Worm (Caenorhabditis elegans) whole organism, L1 larva: ENCODE results near the gene M03A1.3.

Source experiments
- C34B4.2 ChIP-seq: sonication (generic microtip); optimal IDR thresholded peaks from 2 replicates; lab custom pipeline; 2017; ENCODE audit warnings: mild to moderate bottlenecking, missing genetic modification characterization, missing compliant biosample characterization
- aha-1 ChIP-seq: fragments of 150-350 bp; optimal IDR thresholded peaks from 2 replicates; lab custom pipeline; 2014; ENCODE audit warnings: missing biosample characterization, missing genetic modification characterization
- aly-2 ChIP-seq: fragments of 150-350 bp; optimal IDR thresholded peaks from 2 replicates; lab custom pipeline; 2014; ENCODE audit warnings: missing biosample characterization, missing genetic modification characterization
- ceh-82 ChIP-seq, 3 experiments: fragments of 150-350 bp in 1 of 3; sonication (generic microtip) in 2 of 3; optimal IDR thresholded peaks; 2 replicates each; lab custom pipeline; 2014 to 2017; ENCODE audit warnings: missing biosample characterization in 3 of 3, missing genetic modification characterization in 3 of 3
- ceh-88 ChIP-seq: fragments of 200-800 bp; sonication (Bioruptor generic); IDR thresholded peaks from 2 replicates; pipeline ENCODE4 v1.3.6; 2022; ENCODE audit warnings: missing genetic modification characterization, missing compliant biosample characterization
- ceh-90 ChIP-seq: sonication (generic microtip); optimal IDR thresholded peaks from 2 replicates; lab custom pipeline; 2016; ENCODE audit warnings: missing genetic modification characterization, missing compliant biosample characterization
- ces-1 ChIP-seq: fragments of 150-350 bp; optimal IDR thresholded peaks from 2 replicates; lab custom pipeline; 2014; ENCODE audit warnings: missing biosample characterization, missing genetic modification reagents, missing genetic modification characterization
- egl-27 ChIP-seq, 2 experiments: fragments of 150-350 bp in 1 of 2; sonication (generic microtip); optimal IDR thresholded peaks; 3 replicates each; lab custom pipeline; 2017 to 2018; ENCODE audit warnings: missing biosample characterization in 2 of 2, missing genetic modification characterization in 2 of 2, missing genetic modification reagents in 2 of 2
- elt-2 ChIP-seq: sonication (generic microtip); optimal IDR thresholded peaks from 2 replicates; lab custom pipeline; 2016; ENCODE audit warnings: missing genetic modification characterization, mild to moderate bottlenecking, inconsistent platforms, missing compliant biosample characterization, missing genetic modification reagents
- hpl-2 ChIP-seq: fragments of 150-350 bp; optimal IDR thresholded peaks from 2 replicates; lab custom pipeline; 2014; ENCODE audit warnings: missing biosample characterization, missing genetic modification reagents, missing genetic modification characterization
- jun-1 ChIP-seq: fragments of 150-350 bp; optimal IDR thresholded peaks from 2 replicates; lab custom pipeline; 2014; ENCODE audit warnings: missing biosample characterization, missing genetic modification reagents, missing genetic modification characterization
- lin-14 ChIP-seq: fragments of 200-800 bp; sonication (Bioruptor generic); optimal IDR thresholded peaks from 2 replicates; lab custom pipeline; 2018; ENCODE audit warnings: mild to moderate bottlenecking, missing genetic modification characterization, moderate library complexity, missing compliant biosample characterization
- lin-15B ChIP-seq: fragments of 150-350 bp; sonication (generic microtip); optimal IDR thresholded peaks from 3 replicates; lab custom pipeline; 2014; ENCODE audit warnings: missing biosample characterization, missing genetic modification characterization
- lir-3 ChIP-seq: sonication (generic microtip); optimal IDR thresholded peaks from 2 replicates; lab custom pipeline; 2016; ENCODE audit warnings: mild to moderate bottlenecking, missing genetic modification characterization, moderate library complexity, missing compliant biosample characterization; ENCODE audit not compliant: poor library complexity
- lsy-2 ChIP-seq, 2 experiments: fragments of 150-350 bp; optimal IDR thresholded peaks; 2 replicates each; lab custom pipeline; 2014; ENCODE audit warnings: missing biosample characterization in 2 of 2, missing genetic modification characterization in 2 of 2
- mdl-1 ChIP-seq, 2 experiments: fragments of 150-350 bp; optimal IDR thresholded peaks; 2 replicates each; lab custom pipeline; 2014 to 2017; ENCODE audit warnings: missing biosample characterization in 2 of 2, missing genetic modification characterization in 2 of 2, inconsistent platforms in 1 of 2
- mep-1 ChIP-seq: fragments of 150-350 bp; optimal IDR thresholded peaks from 2 replicates; lab custom pipeline; 2014; ENCODE audit warnings: missing biosample characterization, missing genetic modification characterization
- nhr-19 ChIP-seq: fragments of 200-800 bp; sonication (Bioruptor generic); conservative IDR thresholded peaks from 2 replicates; pipeline ENCODE4 v1.3.6; 2022; ENCODE audit warnings: missing genetic modification characterization, missing compliant biosample characterization
- nhr-20 ChIP-seq: sonication (generic microtip); optimal IDR thresholded peaks from 2 replicates; lab custom pipeline; 2016; ENCODE audit warnings: mild to moderate bottlenecking, missing genetic modification characterization, missing compliant biosample characterization
- nhr-237 ChIP-seq: fragments of 150-350 bp; optimal IDR thresholded peaks from 2 replicates; lab custom pipeline; 2014; ENCODE audit warnings: missing biosample characterization, missing genetic modification characterization
- nhr-47 ChIP-seq: sonication (generic microtip); optimal IDR thresholded peaks from 2 replicates; lab custom pipeline; 2016; ENCODE audit warnings: mild to moderate bottlenecking, missing genetic modification characterization, moderate library complexity, missing compliant biosample characterization
- nhr-71 ChIP-seq: sonication (generic microtip); optimal IDR thresholded peaks from 2 replicates; lab custom pipeline; 2016; ENCODE audit warnings: mild to moderate bottlenecking, missing genetic modification characterization, moderate library complexity, missing compliant biosample characterization
- nhr-77 ChIP-seq: fragments of 150-350 bp; optimal IDR thresholded peaks from 2 replicates; lab custom pipeline; 2014; ENCODE audit warnings: missing biosample characterization, missing genetic modification characterization
- nhr-85 ChIP-seq: sonication (generic microtip); peaks from one replicate; lab custom pipeline; 2016; ENCODE audit warnings: missing genetic modification characterization, inconsistent platforms, missing compliant biosample characterization
- nhr-90 ChIP-seq: sonication (generic microtip); optimal IDR thresholded peaks from 2 replicates; lab custom pipeline; 2016; ENCODE audit warnings: mild to moderate bottlenecking, missing genetic modification characterization, missing compliant biosample characterization; ENCODE audit not compliant: poor library complexity
- pag-3 ChIP-seq: sonication (generic microtip); optimal IDR thresholded peaks from 2 replicates; lab custom pipeline; 2017; ENCODE audit warnings: missing genetic modification characterization, mild to moderate bottlenecking, missing compliant biosample characterization, antibody characterized with exemption, borderline replicate concordance; ENCODE audit not compliant: insufficient read depth
- pax-3 ChIP-seq: fragments of 200-800 bp; sonication (Bioruptor generic); optimal IDR thresholded peaks from 2 replicates; lab custom pipeline; 2018; ENCODE audit warnings: mild to moderate bottlenecking, missing genetic modification characterization, moderate library complexity, missing compliant biosample characterization
- pqm-1 ChIP-seq: sonication (generic microtip); optimal IDR thresholded peaks from 3 replicates; lab custom pipeline; 2017; ENCODE audit warnings: missing biosample characterization, missing genetic modification characterization
- rnt-1 ChIP-seq: sonication (generic microtip); optimal IDR thresholded peaks from 2 replicates; lab custom pipeline; 2016; ENCODE audit warnings: mild to moderate bottlenecking, missing genetic modification characterization, moderate library complexity, missing compliant biosample characterization
- skn-1 ChIP-seq: fragments of 150-350 bp; optimal IDR thresholded peaks from 2 replicates; lab custom pipeline; 2014; ENCODE audit warnings: missing biosample characterization, missing genetic modification characterization
- sptf-1 ChIP-seq: fragments of 150-350 bp; optimal IDR thresholded peaks from 2 replicates; lab custom pipeline; 2014; ENCODE audit warnings: missing biosample characterization, missing genetic modification characterization
- tbx-2 ChIP-seq: sonication (generic microtip); optimal IDR thresholded peaks from 2 replicates; lab custom pipeline; 2016; ENCODE audit warnings: missing genetic modification characterization, missing compliant biosample characterization
- unc-130 ChIP-seq: fragments of 150-350 bp; optimal IDR thresholded peaks from 2 replicates; lab custom pipeline; 2017; ENCODE audit warnings: missing biosample characterization, missing genetic modification characterization, inconsistent platforms
- unc-62 ChIP-seq: fragments of 150-350 bp; optimal IDR thresholded peaks from 2 replicates; lab custom pipeline; 2014; ENCODE audit warnings: missing biosample characterization, missing genetic modification reagents, missing genetic modification characterization
- unc-86 ChIP-seq: sonication (generic microtip); optimal IDR thresholded peaks from 2 replicates; lab custom pipeline; 2016; ENCODE audit warnings: missing genetic modification characterization, missing compliant biosample characterization
- unc-98 ChIP-seq: fragments of 200-800 bp; sonication (Bioruptor generic); IDR thresholded peaks from 2 replicates; pipeline ENCODE4 v1.3.6; 2022; ENCODE audit warnings: missing genetic modification characterization, missing compliant biosample characterization
- xbp-1 ChIP-seq: sonication (generic microtip); optimal IDR thresholded peaks from 2 replicates; lab custom pipeline; 2016; ENCODE audit warnings: missing genetic modification characterization, missing compliant biosample characterization
- zip-4 ChIP-seq: fragments of 200-800 bp; sonication (Bioruptor generic); optimal IDR thresholded peaks from 2 replicates; lab custom pipeline; 2018; ENCODE audit warnings: mild to moderate bottlenecking, missing genetic modification characterization, moderate library complexity, missing compliant biosample characterization
- ztf-11 ChIP-seq, 2 experiments: sonication (generic microtip); optimal IDR thresholded peaks; 2 replicates each; lab custom pipeline; 2016 to 2017; ENCODE audit warnings: missing genetic modification characterization in 2 of 2, missing biosample characterization in 1 of 2, missing compliant biosample characterization in 1 of 2

Gene M03A1.3

ce11 chrII:4519976-4520594, 37.5 kb upstream of the M03A1.3 start:
- TF ChIP-seq nhr-90 (tag; lab: Kevin White, UChicago) (no peak), mep-1 (tag; lab: Kevin White, UChicago) (no peak), lin-15B (no peak), nhr-19 (GFP tag; lab: Robert Waterston, UW) (0 out of 2 replicates have a peak, but pooled peaks have one; percentile 23), sptf-1 (tag; lab: Kevin White, UChicago) (no peak), tbx-2 (no peak), nhr-47 (tag; lab: Kevin White, UChicago) (no peak), nhr-20 (tag; lab: Kevin White, UChicago) (peak; percentile 14), unc-130 (peak; percentile 16), lsy-2 (tag; optimal IDR thresholded peaks at IDR 0.05; lab: Kevin White, UChicago) (peak in 1 of 2 experiments; percentile 25), unc-86 (tag; lab: Kevin White, UChicago) (no peak), ceh-88 (GFP tag; lab: Robert Waterston, UW) (no peak), rnt-1 (tag; lab: Kevin White, UChicago) (peak; percentile 70), C34B4.2 (no peak), nhr-71 (tag; lab: Kevin White, UChicago) (peak; percentile 53), lin-14 (GFP tag; lab: Kevin White, UChicago) (peak; percentile 77), aha-1 (tag; lab: Kevin White, UChicago) (no peak), elt-2 (no peak)

ce11 chrII:4523122-4523672, 34.4 kb upstream of the M03A1.3 start, which contains the start of the genes B0304.4 and B0304.2:
B0304.4 (minus strand) TSS chrII:4523222.
B0304.2 (plus strand) TSS chrII:4523622.
- TF ChIP-seq nhr-47 (tag; lab: Kevin White, UChicago) (no peak), unc-62 (GFP tag; lab: Kevin White, UChicago) (no peak)
- TF ChIP-seq, all 84 proteins: peak for 0

DNA sequence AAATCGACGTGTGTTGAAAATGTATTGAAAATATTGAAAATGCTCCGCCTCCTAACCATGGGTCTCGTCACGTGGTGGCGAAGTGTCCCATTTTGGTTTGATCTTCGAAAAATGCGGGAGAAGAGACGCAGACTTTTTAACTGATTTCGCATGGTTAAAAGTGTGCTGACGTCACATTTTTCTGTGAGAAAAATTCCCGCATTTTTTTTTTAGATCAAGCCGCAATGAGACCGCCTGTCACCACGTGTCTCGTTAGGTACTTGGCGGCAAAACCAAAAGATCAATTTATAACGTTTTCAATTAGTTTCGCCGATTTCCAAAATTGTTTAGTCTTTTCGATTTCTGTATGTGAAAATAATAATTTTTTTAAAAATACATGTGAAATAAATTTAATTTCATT, 32.4 kb upstream of the M03A1.3 start:
- TF ChIP-seq unc-98 (GFP tag; lab: Robert Waterston, UW) (no peak), ces-1 (GFP tag; lab: Kevin White, UChicago) (no peak), xbp-1 (tag; lab: Kevin White, UChicago) (no peak), mdl-1 (tag; optimal IDR thresholded peaks at IDR 0.05; lab: Kevin White, UChicago) (no peak), hpl-2 (no peak), lsy-2 (tag; optimal IDR thresholded peaks at IDR 0.05; lab: Kevin White, UChicago) (no peak), lin-15B (no peak)

- TF ChIP-seq nhr-85 (tag; lab: Kevin White, UChicago) (peak; percentile 21), jun-1 (tag; lab: Kevin White, UChicago) (no peak)
- TF ChIP-seq, all 84 proteins: peak for 1
These were observed 29.8 kb upstream of the M03A1.3 start, which contains the start of gene sra-35 for ce11 chrII:4527800-4528199. sra-35 (minus strand) TSS chrII:4527900.

ce11 chrII:4531880-4532279, 25.7 kb upstream of the M03A1.3 start, which contains the start of gene sra-32:
sra-32 (minus strand) TSS chrII:4531980.
- TF ChIP-seq aha-1 (tag; lab: Kevin White, UChicago) = no peak
- TF ChIP-seq lin-14 (GFP tag; lab: Kevin White, UChicago) = no peak
- TF ChIP-seq hpl-2 = no peak
- TF ChIP-seq lsy-2 (tag; optimal IDR thresholded peaks at IDR 0.05; lab: Kevin White, UChicago) = no peak
- TF ChIP-seq skn-1 (tag; lab: Kevin White, UChicago) = no peak

ce11 chrII:4537141-4537540, 20.4 kb upstream of the M03A1.3 start, which contains the start of gene sra-33:
sra-33 (minus strand) TSS chrII:4537241.
- no peak for TF ChIP-seq sptf-1 (tag; lab: Kevin White, UChicago)
- no peak for TF ChIP-seq unc-86 (tag; lab: Kevin White, UChicago)
- no peak for TF ChIP-seq ztf-11 (tag; optimal IDR thresholded peaks at IDR 0.05; lab: Kevin White, UChicago)
- no peak for TF ChIP-seq zip-4 (GFP tag; lab: Kevin White, UChicago)
- TF ChIP-seq aly-2 (tag; lab: Kevin White, UChicago) = no peak
- no peak for TF ChIP-seq nhr-85 (tag; lab: Kevin White, UChicago)
- TF ChIP-seq ceh-82 (tag; optimal IDR thresholded peaks at IDR 0.05; lab: Kevin White, UChicago) = no peak
- TF ChIP-seq lir-3 = no peak
- TF ChIP-seq pqm-1 (tag; lab: Kevin White, UChicago) = no peak
- TF ChIP-seq nhr-237 (tag; lab: Kevin White, UChicago) = no peak
- no peak for TF ChIP-seq egl-27 (tag; optimal IDR thresholded peaks at IDR 0.05; lab: Kevin White, UChicago)
- TF ChIP-seq nhr-77 (tag; lab: Kevin White, UChicago) = no peak
- TF ChIP-seq ceh-90 = no peak
- no peak for TF ChIP-seq pax-3 (tag; lab: Kevin White, UChicago)
- TF ChIP-seq pag-3 (tag; lab: Kevin White, UChicago) = no peak
